Worm (Caenorhabditis elegans) whole organism, late embryonic: ENCODE measurements around the gene srsx-14.

ENCODE experiments used
- ama-1 ChIP-seq: fragments of 150-350 bp; optimal IDR thresholded peaks from 2 replicates; lab custom pipeline; 2014
- dve-1 ChIP-seq: sonication (generic microtip); optimal IDR thresholded peaks from 2 replicates; lab custom pipeline; 2017; ENCODE audit warnings: antibody characterized with exemption, mild to moderate bottlenecking, missing genetic modification characterization, missing compliant biosample characterization
- fkh-10 ChIP-seq: fragments of 150-350 bp; optimal IDR thresholded peaks from 2 replicates; lab custom pipeline; 2014; ENCODE audit warnings: missing biosample characterization, missing genetic modification reagents, missing genetic modification characterization
- nfya-1 ChIP-seq: sonication (generic microtip); optimal IDR thresholded peaks from 2 replicates; lab custom pipeline; 2017; ENCODE audit warnings: missing genetic modification characterization, mild to moderate bottlenecking, missing compliant biosample characterization, antibody characterized with exemption, moderate library complexity
- nhr-11 ChIP-seq: fragments of 150-350 bp; optimal IDR thresholded peaks from 2 replicates; lab custom pipeline; 2014; ENCODE audit warnings: missing biosample characterization, missing genetic modification characterization

ce11 chrIV:5595567-5595966 lies 31.4 kb downstream of the srsx-14 start:
- no peak for TF ChIP-seq nhr-11 (tag; lab: Kevin White, UChicago)
- TF ChIP-seq ama-1, result no peak
- no peak for TF ChIP-seq fkh-10 (GFP tag; lab: Kevin White, UChicago)
- no peak for TF ChIP-seq nfya-1 (tag; lab: Kevin White, UChicago)
- TF ChIP-seq dve-1, result no peak
